Worm (Caenorhabditis elegans) whole organism, L3 larva: ENCODE data around the gene K11H3.5.

Experiments used
- R02D3.7 ChIP-seq: fragments of 150-350 bp; optimal IDR thresholded peaks from 2 replicates; lab custom pipeline; 2014; ENCODE audit warnings: missing biosample characterization, missing genetic modification characterization
- ZK546.5 ChIP-seq: sonication (generic microtip); optimal IDR thresholded peaks from 2 replicates; lab custom pipeline; 2017; ENCODE audit warnings: missing biosample characterization, missing genetic modification characterization
- aly-2 ChIP-seq: fragments of 150-350 bp; optimal IDR thresholded peaks from 2 replicates; lab custom pipeline; 2014; ENCODE audit warnings: missing biosample characterization, missing genetic modification characterization
- ama-1 ChIP-seq: fragments of 150-350 bp; optimal IDR thresholded peaks from 2 replicates; lab custom pipeline; 2018
- ceh-16 ChIP-seq: sonication (generic microtip); optimal IDR thresholded peaks from 2 replicates; lab custom pipeline; 2017; ENCODE audit warnings: missing biosample characterization, missing genetic modification characterization
- ceh-28 ChIP-seq: fragments of 150-350 bp; optimal IDR thresholded peaks from 2 replicates; lab custom pipeline; 2014; ENCODE audit warnings: missing biosample characterization, missing genetic modification reagents, missing genetic modification characterization
- ceh-82 ChIP-seq: fragments of 150-350 bp; optimal IDR thresholded peaks from 2 replicates; lab custom pipeline; 2014; ENCODE audit warnings: missing biosample characterization, missing genetic modification characterization
- ceh-9 ChIP-seq: sonication (generic microtip); optimal IDR thresholded peaks from 2 replicates; lab custom pipeline; 2018; ENCODE audit warnings: missing biosample characterization, missing genetic modification characterization
- daf-12 ChIP-seq: fragments of 150-350 bp; optimal IDR thresholded peaks from 2 replicates; lab custom pipeline; 2014; ENCODE audit warnings: missing biosample characterization, missing genetic modification reagents, missing genetic modification characterization
- egl-27 ChIP-seq: sonication (generic microtip); optimal IDR thresholded peaks from 4 replicates; lab custom pipeline; 2017; ENCODE audit warnings: missing biosample characterization, missing genetic modification reagents, missing genetic modification characterization
- egl-5 ChIP-seq: fragments of 150-350 bp; optimal IDR thresholded peaks from 2 replicates; lab custom pipeline; 2017; ENCODE audit warnings: missing biosample characterization, missing genetic modification reagents, missing genetic modification characterization, inconsistent platforms
- elt-1 ChIP-seq: fragments of 150-350 bp; optimal IDR thresholded peaks from 2 replicates; lab custom pipeline; 2014; ENCODE audit warnings: missing biosample characterization, missing genetic modification characterization
- elt-2 ChIP-seq: sonication (generic microtip); optimal IDR thresholded peaks from 2 replicates; lab custom pipeline; 2016; ENCODE audit warnings: missing genetic modification reagents, mild to moderate bottlenecking, missing genetic modification characterization, missing compliant biosample characterization
- elt-3 ChIP-seq, 3 experiments: fragments of 150-350 bp in 1 of 3; sonication (generic microtip) in 2 of 3; optimal IDR thresholded peaks; 2 replicates in 2 of 3; 4 replicates in 1 of 3; lab custom pipeline; 2014 to 2017; ENCODE audit warnings: missing biosample characterization in 3 of 3, missing genetic modification characterization in 3 of 3
- eor-1 ChIP-seq, 2 experiments: fragments of 150-350 bp; optimal IDR thresholded peaks; 2 replicates each; lab custom pipeline; 2014 to 2018; ENCODE audit warnings: missing biosample characterization in 2 of 2, missing genetic modification characterization in 2 of 2
- fkh-10 ChIP-seq: sonication (generic microtip); optimal IDR thresholded peaks from 2 replicates; lab custom pipeline; 2017; ENCODE audit warnings: missing biosample characterization, missing genetic modification reagents, missing genetic modification characterization
- fkh-2 ChIP-seq: fragments of 150-350 bp; optimal IDR thresholded peaks from 2 replicates; lab custom pipeline; 2014; ENCODE audit warnings: missing biosample characterization, missing genetic modification reagents, missing genetic modification characterization
- fos-1 ChIP-seq: fragments of 150-350 bp; optimal IDR thresholded peaks from 2 replicates; lab custom pipeline; 2014; ENCODE audit warnings: missing biosample characterization, missing genetic modification characterization
- hmg-11 ChIP-seq: sonication (generic microtip); optimal IDR thresholded peaks from 2 replicates; lab custom pipeline; 2016; ENCODE audit warnings: missing genetic modification characterization, missing compliant biosample characterization
- jun-1 ChIP-seq: fragments of 150-350 bp; optimal IDR thresholded peaks from 2 replicates; lab custom pipeline; 2014; ENCODE audit warnings: missing biosample characterization, missing genetic modification reagents, missing genetic modification characterization
- lin-15B ChIP-seq: fragments of 150-350 bp; optimal IDR thresholded peaks from 2 replicates; lab custom pipeline; 2014; ENCODE audit warnings: missing biosample characterization, missing genetic modification characterization
- lin-39 ChIP-seq: fragments of 150-350 bp; optimal IDR thresholded peaks from 2 replicates; lab custom pipeline; 2018; ENCODE audit warnings: missing biosample characterization, missing genetic modification reagents, missing genetic modification characterization
- lsy-12 ChIP-seq: sonication (generic microtip); optimal IDR thresholded peaks from 2 replicates; lab custom pipeline; 2016; ENCODE audit warnings: mild to moderate bottlenecking, missing genetic modification characterization, missing compliant biosample characterization
- mdl-1 ChIP-seq: fragments of 150-350 bp; optimal IDR thresholded peaks from 2 replicates; lab custom pipeline; 2014; ENCODE audit warnings: missing biosample characterization, missing genetic modification characterization
- mml-1 ChIP-seq: fragments of 150-350 bp; sonication (generic microtip); optimal IDR thresholded peaks from 3 replicates; lab custom pipeline; 2014; ENCODE audit warnings: missing biosample characterization, missing genetic modification characterization
- nfya-1 ChIP-seq: sonication (generic microtip); optimal IDR thresholded peaks from 2 replicates; lab custom pipeline; 2017; ENCODE audit warnings: missing genetic modification characterization, mild to moderate bottlenecking, missing compliant biosample characterization, antibody characterized with exemption, moderate library complexity; ENCODE audit not compliant: insufficient read depth
- nhr-11 ChIP-seq: fragments of 150-350 bp; optimal IDR thresholded peaks from 2 replicates; lab custom pipeline; 2014; ENCODE audit warnings: missing biosample characterization, missing genetic modification characterization
- nhr-12 ChIP-seq: fragments of 150-350 bp; optimal IDR thresholded peaks from 2 replicates; lab custom pipeline; 2014; ENCODE audit warnings: missing biosample characterization, missing genetic modification characterization
- nhr-23 ChIP-seq: fragments of 150-350 bp; optimal IDR thresholded peaks from 2 replicates; lab custom pipeline; 2014; ENCODE audit warnings: missing biosample characterization, missing genetic modification reagents, missing genetic modification characterization
- nhr-237 ChIP-seq: fragments of 150-350 bp; optimal IDR thresholded peaks from 2 replicates; lab custom pipeline; 2014; ENCODE audit warnings: missing biosample characterization, missing genetic modification characterization
- nhr-25 ChIP-seq: sonication (generic microtip); optimal IDR thresholded peaks from 2 replicates; lab custom pipeline; 2017; ENCODE audit warnings: missing biosample characterization, missing genetic modification characterization
- nhr-28 ChIP-seq: fragments of 150-350 bp; optimal IDR thresholded peaks from 2 replicates; lab custom pipeline; 2014; ENCODE audit warnings: missing biosample characterization, missing genetic modification characterization
- nhr-43 ChIP-seq: sonication (generic microtip); optimal IDR thresholded peaks from 2 replicates; lab custom pipeline; 2016; ENCODE audit warnings: mild to moderate bottlenecking, missing genetic modification characterization, missing compliant biosample characterization; ENCODE audit not compliant: poor library complexity, severe bottlenecking
- nhr-67 ChIP-seq: fragments of 150-350 bp; optimal IDR thresholded peaks from 2 replicates; lab custom pipeline; 2014; ENCODE audit warnings: missing biosample characterization, missing genetic modification characterization
- nhr-76 ChIP-seq: fragments of 150-350 bp; sonication (generic microtip); optimal IDR thresholded peaks from 5 replicates; lab custom pipeline; 2014; ENCODE audit warnings: missing biosample characterization, missing genetic modification characterization
- nhr-77 ChIP-seq: fragments of 150-350 bp; optimal IDR thresholded peaks from 2 replicates; lab custom pipeline; 2014; ENCODE audit warnings: missing biosample characterization, missing genetic modification characterization
- pha-4 ChIP-seq: fragments of 150-350 bp; optimal IDR thresholded peaks from 2 replicates; lab custom pipeline; 2014; ENCODE audit warnings: missing biosample characterization, missing genetic modification reagents, missing genetic modification characterization
- pqm-1 ChIP-seq: fragments of 150-350 bp; optimal IDR thresholded peaks from 2 replicates; lab custom pipeline; 2017; ENCODE audit warnings: missing biosample characterization, missing genetic modification characterization, inconsistent platforms
- sea-2 ChIP-seq: fragments of 150-350 bp; sonication (generic microtip); optimal IDR thresholded peaks from 4 replicates; lab custom pipeline; 2014; ENCODE audit warnings: missing biosample characterization, missing genetic modification reagents, missing genetic modification characterization
- skn-1 ChIP-seq: fragments of 150-350 bp; optimal IDR thresholded peaks from 2 replicates; lab custom pipeline; 2014; ENCODE audit warnings: missing biosample characterization, missing genetic modification characterization
- snpc-4 ChIP-seq: fragments of 150-350 bp; optimal IDR thresholded peaks from 2 replicates; lab custom pipeline; 2014; ENCODE audit warnings: missing biosample characterization, missing genetic modification characterization
- tbx-2 ChIP-seq: sonication (generic microtip); optimal IDR thresholded peaks from 2 replicates; lab custom pipeline; 2016; ENCODE audit warnings: mild to moderate bottlenecking, missing genetic modification characterization, missing compliant biosample characterization
- unc-39 ChIP-seq: sonication (generic microtip); optimal IDR thresholded peaks from 4 replicates; lab custom pipeline; 2017; ENCODE audit warnings: missing biosample characterization, missing genetic modification characterization
- unc-62 ChIP-seq: fragments of 150-350 bp; sonication (generic microtip); optimal IDR thresholded peaks from 4 replicates; lab custom pipeline; 2014; ENCODE audit warnings: missing biosample characterization, missing genetic modification reagents, missing genetic modification characterization
- zag-1 ChIP-seq: fragments of 150-350 bp; optimal IDR thresholded peaks from 2 replicates; lab custom pipeline; 2014; ENCODE audit warnings: missing biosample characterization, missing genetic modification characterization
- ztf-11 ChIP-seq: fragments of 150-350 bp; optimal IDR thresholded peaks from 2 replicates; lab custom pipeline; 2014; ENCODE audit warnings: missing biosample characterization, missing genetic modification characterization
- ztf-4 ChIP-seq: fragments of 150-350 bp; optimal IDR thresholded peaks from 2 replicates; lab custom pipeline; 2014; ENCODE audit warnings: missing biosample characterization, missing genetic modification characterization

The K11H3.5 gene

ce11 chrIII:9827163-9827951 lies 16.2 kb upstream of the K11H3.5 start, which contains the start of the genes ZK632.10 and ZK632.11:
ZK632.10 (minus strand) TSS chrIII:9827722.
ZK632.11 (plus strand) TSS chrIII:9827915.
- TF ChIP-seq ceh-82 (tag; lab: Kevin White, UChicago) (no peak), zag-1 (tag; lab: Kevin White, UChicago) (no peak), ceh-9 (no peak), egl-5 (tag; lab: Kevin White, UChicago) (peak; percentile 1), pha-4 (tag; lab: Kevin White, UChicago) (peak; percentile 99), tbx-2 (tag; lab: Kevin White, UChicago) (no peak), elt-1 (tag; lab: Kevin White, UChicago) (no peak), jun-1 (tag; lab: Kevin White, UChicago) (no peak), skn-1 (tag; lab: Kevin White, UChicago) (peak; percentile 13), mml-1 (no peak), ama-1 (lab: Kevin White, UChicago) (no peak), pqm-1 (peak; percentile 11), ceh-28 (tag; lab: Kevin White, UChicago) (peak; percentile 50), fos-1 (no peak), lin-15B (tag; lab: Kevin White, UChicago) (peak; percentile 57), egl-27 (tag; lab: Kevin White, UChicago) (no peak), nhr-43 (no peak), unc-39 (no peak), fkh-2 (no peak), lin-39 (tag; lab: Kevin White, UChicago) (peak; percentile 15), nhr-28 (tag; lab: Kevin White, UChicago) (no peak), aly-2 (tag; lab: Kevin White, UChicago) (no peak), nhr-25 (no peak), snpc-4 (peak; percentile 45), nhr-237 (tag; lab: Kevin White, UChicago) (no peak), eor-1 (tag; optimal IDR thresholded peaks at IDR 0.05; lab: Kevin White, UChicago) (no peak), unc-62 (GFP tag; lab: Kevin White, UChicago) (no peak), ztf-11 (tag; lab: Kevin White, UChicago) (no peak), hmg-11 (peak; percentile 41), elt-2 (tag; lab: Kevin White, UChicago) (peak; percentile 23), nhr-76 (tag; lab: Kevin White, UChicago) (no peak), nfya-1 (tag; lab: Kevin White, UChicago) (peak; percentile 91), nhr-12 (tag; lab: Kevin White, UChicago) (no peak), ZK546.5 (no peak), lsy-12 (tag; lab: Kevin White, UChicago) (no peak), fkh-10 (GFP tag; lab: Kevin White, UChicago) (no peak), nhr-23 (peak; percentile 34), R02D3.7 (no peak), nhr-67 (tag; lab: Kevin White, UChicago) (no peak), sea-2 (GFP tag; lab: Kevin White, UChicago) (no peak), nhr-77 (no peak), mdl-1 (no peak), nhr-11 (tag; lab: Kevin White, UChicago) (no peak), ceh-16 (tag; lab: Kevin White, UChicago) (no peak), ztf-4 (tag; lab: Kevin White, UChicago) (no peak), elt-3 (tag; optimal IDR thresholded peaks at IDR 0.05; lab: Kevin White, UChicago) (no peak), daf-12 (tag; lab: Kevin White, UChicago) (no peak)
